Worm (Caenorhabditis elegans) whole organism, young adult: ENCODE measurements around the gene htrl-1.

Source experiments
- B0019.2 ChIP-seq: fragments of 200-800 bp; sonication (Bioruptor generic); conservative IDR thresholded peaks from 2 replicates; pipeline ENCODE4 v1.3.6; 2022; ENCODE audit warnings: missing genetic modification reagents, missing genetic modification characterization, missing compliant biosample characterization
- B0261.1 ChIP-seq: sonication (generic microtip); optimal IDR thresholded peaks from 2 replicates; lab custom pipeline; 2016; ENCODE audit warnings: mild to moderate bottlenecking, missing genetic modification characterization, moderate library complexity, missing compliant biosample characterization
- B0336.3 ChIP-seq: fragments of 200-800 bp; sonication (Bioruptor generic); IDR thresholded peaks from 2 replicates; pipeline ENCODE4 v1.3.6; 2022; ENCODE audit warnings: missing genetic modification characterization, missing compliant biosample characterization
- C06A6.2 ChIP-seq: fragments of 200-800 bp; sonication (Bioruptor generic); conservative IDR thresholded peaks from 2 replicates; pipeline ENCODE4 v1.3.6; 2022; ENCODE audit warnings: missing genetic modification characterization, missing compliant biosample characterization
- C17E4.6 ChIP-seq: fragments of 200-800 bp; sonication (Bioruptor generic); IDR thresholded peaks from 2 replicates; pipeline ENCODE4 v1.3.6; 2022; ENCODE audit warnings: missing genetic modification reagents, missing genetic modification characterization, missing compliant biosample characterization
- F10E7.11 ChIP-seq: sonication (generic microtip); optimal IDR thresholded peaks from 2 replicates; lab custom pipeline; 2017; ENCODE audit warnings: mild to moderate bottlenecking, missing genetic modification characterization, moderate library complexity, missing compliant biosample characterization
- F37B4.10 ChIP-seq: fragments of 200-800 bp; sonication (Bioruptor generic); IDR thresholded peaks from 2 replicates; pipeline ENCODE4 v1.3.6; 2022; ENCODE audit warnings: missing genetic modification characterization, missing compliant biosample characterization
- F49E8.2 ChIP-seq: sonication (generic microtip); optimal IDR thresholded peaks from 3 replicates; lab custom pipeline; 2017; ENCODE audit warnings: missing genetic modification characterization, mild to moderate bottlenecking, missing compliant biosample characterization, antibody characterized with exemption, moderate library complexity; ENCODE audit not compliant: insufficient read depth
- Y53G8AR.9 ChIP-seq: fragments of 200-800 bp; sonication (Bioruptor generic); conservative IDR thresholded peaks from 2 replicates; pipeline ENCODE4 v1.3.6; 2022; ENCODE audit warnings: missing genetic modification reagents, missing genetic modification characterization, missing compliant biosample characterization
- ama-1 ChIP-seq, 3 experiments: fragments of 150-350 bp in 1 of 3; sonication (generic microtip) in 2 of 3; optimal IDR thresholded peaks; 2 replicates each; lab custom pipeline; 2014 to 2018; ENCODE audit warnings: missing biosample characterization in 2 of 3, missing genetic modification characterization in 2 of 3, missing genetic modification reagents in 2 of 3
- aptf-2 ChIP-seq: fragments of 200-800 bp; sonication (Bioruptor generic); conservative IDR thresholded peaks from 2 replicates; pipeline ENCODE4 v1.3.6; 2022; ENCODE audit warnings: missing genetic modification reagents, missing genetic modification characterization, missing compliant biosample characterization
- attf-5 ChIP-seq: fragments of 200-800 bp; sonication (Bioruptor generic); optimal IDR thresholded peaks from 2 replicates; lab custom pipeline; 2018; ENCODE audit warnings: mild to moderate bottlenecking, missing genetic modification characterization, missing compliant biosample characterization
- cebp-1 ChIP-seq, 2 experiments: fragments of 200-800 bp in 1 of 2; sonication (Bioruptor generic) in 1 of 2; sonication (generic microtip) in 1 of 2; IDR thresholded peaks in 1 of 2; optimal IDR thresholded peaks in 1 of 2; 2 replicates each; pipeline versions ENCODE4 v1.3.6 to Lab custom; 2017 to 2022; ENCODE audit warnings: missing compliant biosample characterization in 2 of 2, missing genetic modification characterization in 2 of 2, mild to moderate bottlenecking in 1 of 2, missing genetic modification reagents in 1 of 2, moderate library complexity in 1 of 2
- cebp-2 ChIP-seq: fragments of 200-800 bp; sonication (Bioruptor generic); IDR thresholded peaks from 2 replicates; pipeline ENCODE4 v1.3.6; 2022; ENCODE audit warnings: missing genetic modification characterization, missing compliant biosample characterization
- ceh-58 ChIP-seq: fragments of 200-800 bp; sonication (Bioruptor generic); IDR thresholded peaks from 2 replicates; pipeline ENCODE4 v1.3.6; 2022; ENCODE audit warnings: missing genetic modification characterization, missing compliant biosample characterization
- hlh-12 ChIP-seq: sonication (generic microtip); optimal IDR thresholded peaks from 2 replicates; lab custom pipeline; 2016; ENCODE audit warnings: missing genetic modification characterization, missing compliant biosample characterization
- hmg-1.2 ChIP-seq: fragments of 200-800 bp; sonication (Bioruptor generic); IDR thresholded peaks from 2 replicates; pipeline ENCODE4 v1.3.6; 2022; ENCODE audit warnings: missing genetic modification reagents, missing genetic modification characterization, missing compliant biosample characterization
- hrde-1 ChIP-seq: sonication (generic microtip); optimal IDR thresholded peaks from 2 replicates; lab custom pipeline; 2016; ENCODE audit warnings: missing genetic modification characterization, mild to moderate bottlenecking, missing compliant biosample characterization, moderate library complexity, missing genotype, missing genetic modification reagents, borderline replicate concordance
- hsf-1 ChIP-seq: fragments of 200-800 bp; sonication (Bioruptor generic); IDR thresholded peaks from 2 replicates; pipeline ENCODE4 v1.3.6; 2022; ENCODE audit warnings: missing genetic modification reagents, missing genetic modification characterization, missing compliant biosample characterization
- lir-1 ChIP-seq: fragments of 200-800 bp; sonication (Bioruptor generic); conservative IDR thresholded peaks from 2 replicates; pipeline ENCODE4 v1.3.6; 2022; ENCODE audit warnings: missing genetic modification reagents, missing genetic modification characterization, missing compliant biosample characterization
- lsy-27 ChIP-seq: sonication (generic microtip); optimal IDR thresholded peaks from 2 replicates; lab custom pipeline; 2017; ENCODE audit warnings: missing genetic modification characterization, mild to moderate bottlenecking, missing compliant biosample characterization, antibody characterized with exemption, missing genotype, borderline replicate concordance; ENCODE audit not compliant: insufficient read depth
- madf-6 ChIP-seq: fragments of 200-800 bp; sonication (Bioruptor generic); IDR thresholded peaks from 2 replicates; pipeline ENCODE4 v1.3.6; 2022; ENCODE audit warnings: missing genetic modification reagents, missing genetic modification characterization, missing compliant biosample characterization
- nfyb-1 ChIP-seq: fragments of 200-800 bp; sonication (Bioruptor generic); IDR thresholded peaks from 2 replicates; pipeline ENCODE4 v1.3.6; 2022; ENCODE audit warnings: missing genetic modification reagents, missing genetic modification characterization, missing compliant biosample characterization
- nhr-27 ChIP-seq: fragments of 200-800 bp; sonication (Bioruptor generic); optimal IDR thresholded peaks from 2 replicates; lab custom pipeline; 2018; ENCODE audit warnings: mild to moderate bottlenecking, missing genetic modification characterization, moderate library complexity, missing compliant biosample characterization
- nhr-80 ChIP-seq: sonication (generic microtip); optimal IDR thresholded peaks from 2 replicates; lab custom pipeline; 2016; ENCODE audit warnings: missing genetic modification characterization, missing compliant biosample characterization
- pha-4 ChIP-seq: fragments of 150-350 bp; sonication (generic microtip); optimal IDR thresholded peaks from 2 replicates; lab custom pipeline; 2014; ENCODE audit warnings: missing biosample characterization, missing genetic modification reagents, missing genetic modification characterization
- rec-8 ChIP-seq, 2 experiments: sonication (generic microtip); optimal IDR thresholded peaks; 2 replicates each; lab custom pipeline; 2016; ENCODE audit warnings: mild to moderate bottlenecking in 2 of 2, missing genetic modification characterization in 2 of 2, missing genetic modification reagents in 2 of 2, missing genotype in 2 of 2, missing biosample characterization in 1 of 2, missing compliant biosample characterization in 1 of 2, moderate library complexity in 1 of 2
- repo-1 ChIP-seq: sonication (generic microtip); optimal IDR thresholded peaks from 2 replicates; lab custom pipeline; 2017; ENCODE audit warnings: mild to moderate bottlenecking, missing genetic modification characterization, missing compliant biosample characterization
- sea-2 ChIP-seq: fragments of 200-800 bp; sonication (Bioruptor generic); IDR thresholded peaks from 2 replicates; pipeline ENCODE4 v1.3.6; 2022; ENCODE audit warnings: missing genetic modification characterization, missing compliant biosample characterization
- snpc-1.3 ChIP-seq: sonication (generic microtip); optimal IDR thresholded peaks from 2 replicates; lab custom pipeline; 2017; ENCODE audit warnings: missing genetic modification characterization, mild to moderate bottlenecking, missing compliant biosample characterization, antibody characterized with exemption, moderate library complexity, missing genotype, missing genetic modification reagents; ENCODE audit not compliant: insufficient read depth
- somi-1 ChIP-seq: fragments of 200-800 bp; sonication (Bioruptor generic); optimal IDR thresholded peaks from 2 replicates; lab custom pipeline; 2018; ENCODE audit warnings: mild to moderate bottlenecking, missing genetic modification characterization, missing compliant biosample characterization
- ztf-25 ChIP-seq: fragments of 200-800 bp; sonication (Bioruptor generic); IDR thresholded peaks from 2 replicates; pipeline ENCODE4 v1.3.6; 2022; ENCODE audit warnings: missing genetic modification reagents, missing genetic modification characterization, missing compliant biosample characterization
- ztf-3 ChIP-seq: fragments of 200-800 bp; sonication (Bioruptor generic); optimal IDR thresholded peaks from 2 replicates; lab custom pipeline; 2018; ENCODE audit warnings: mild to moderate bottlenecking, missing genetic modification characterization, missing compliant biosample characterization

htrl-1 gene

DNA sequence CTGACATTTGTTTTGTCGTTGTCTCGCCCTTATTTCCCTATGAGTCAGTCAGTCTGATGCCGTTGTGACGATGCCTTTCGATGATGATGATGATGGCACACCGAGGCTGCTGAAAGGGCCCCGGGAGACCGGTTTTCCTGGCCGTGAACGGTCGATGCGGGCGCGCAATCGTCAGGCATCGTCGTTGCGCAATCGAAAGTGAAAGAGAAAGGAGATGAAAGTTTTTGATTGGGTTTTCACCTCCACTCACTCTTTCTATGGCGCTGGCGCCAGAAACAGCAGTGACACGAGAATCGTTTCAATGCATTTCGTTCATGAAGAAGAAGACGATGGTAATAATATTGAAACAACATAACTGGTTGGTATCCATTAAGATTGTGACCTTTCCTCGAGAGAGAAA is 36.8 kb upstream of the htrl-1 start (continued):
- TF ChIP-seq lsy-27 (tag; lab: Kevin White, UChicago) (no peak), aptf-2 (GFP tag; lab: Robert Waterston, UW) (no peak), madf-6 (GFP tag; lab: Robert Waterston, UW) (no peak), somi-1 (GFP tag; lab: Kevin White, UChicago) (no peak), B0019.2 (GFP tag; lab: Robert Waterston, UW) (no peak), C17E4.6 (no peak), hsf-1 (GFP tag; lab: Robert Waterston, UW) (no peak), C06A6.2 (GFP tag; lab: Robert Waterston, UW) (0 out of 2 replicates have a peak, but pooled peaks have one; percentile 37), B0261.1 (no peak), pha-4 (tag; lab: Kevin White, UChicago) (no peak), F10E7.11 (tag; lab: Kevin White, UChicago) (no peak), repo-1 (tag; lab: Kevin White, UChicago) (no peak), nhr-27 (tag; lab: Kevin White, UChicago) (no peak), cebp-2 (GFP tag; lab: Robert Waterston, UW) (no peak), rec-8 (tag; optimal IDR thresholded peaks at IDR 0.05; lab: Kevin White, UChicago) (no peak), sea-2 (GFP tag; lab: Robert Waterston, UW) (no peak), ceh-58 (GFP tag; lab: Robert Waterston, UW) (0 out of 2 replicates have a peak, but pooled peaks have one; percentile 33), lir-1 (GFP tag; lab: Robert Waterston, UW) (no peak), cebp-1 (GFP tag; IDR thresholded peaks at IDR 0.05; lab: Robert Waterston, UW) (no peak), cebp-1 (tag; optimal IDR thresholded peaks at IDR 0.05; lab: Kevin White, UChicago) (peak; percentile 16), ztf-25 (GFP tag; lab: Robert Waterston, UW) (no peak), hlh-12 (no peak), snpc-1.3 (no peak), F37B4.10 (GFP tag; lab: Robert Waterston, UW) (no peak), F49E8.2 (tag; lab: Kevin White, UChicago) (no peak), hrde-1 (tag; lab: Kevin White, UChicago) (no peak), ztf-3 (GFP tag; lab: Kevin White, UChicago) (no peak), B0336.3 (GFP tag; lab: Robert Waterston, UW) (no peak), nfyb-1 (GFP tag; lab: Robert Waterston, UW) (no peak)

DNA sequence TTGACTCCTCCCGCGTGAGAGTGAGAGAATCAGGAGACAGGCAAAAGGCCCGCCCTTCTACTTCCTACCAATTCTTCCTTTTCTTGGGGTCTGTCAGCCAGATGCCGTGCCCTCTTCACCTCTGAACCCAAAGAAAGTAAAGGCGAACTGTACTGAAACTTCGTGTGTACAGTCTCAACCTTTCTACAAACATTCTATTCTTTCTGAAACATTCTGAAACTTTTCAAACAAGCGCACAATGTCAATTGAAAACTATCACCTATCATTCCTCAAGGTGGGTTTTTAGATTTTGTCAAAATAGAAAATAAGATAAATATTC is 36.3 kb upstream of the htrl-1 start:
- no peak for TF ChIP-seq cebp-1 (GFP tag; IDR thresholded peaks at IDR 0.05; lab: Robert Waterston, UW)
- peak; percentile 22 for TF ChIP-seq cebp-1 (tag; optimal IDR thresholded peaks at IDR 0.05; lab: Kevin White, UChicago)
- peak; percentile 23 for TF ChIP-seq attf-5 (GFP tag; lab: Kevin White, UChicago)
- TF ChIP-seq hmg-1.2 (GFP tag; lab: Robert Waterston, UW) = no peak
- TF ChIP-seq Y53G8AR.9 = 0 out of 2 replicates have a peak, but pooled peaks have one; percentile 2
- 0 out of 2 replicates have a peak, but pooled peaks have one; percentile 7 for TF ChIP-seq C06A6.2 (GFP tag; lab: Robert Waterston, UW)
- peak; percentile 52 for TF ChIP-seq ama-1 (optimal IDR thresholded peaks at IDR 0.05; lab: Kevin White, UChicago)
- TF ChIP-seq ama-1 (GFP tag; optimal IDR thresholded peaks at IDR 0.05; lab: Kevin White, UChicago) = no peak
- no peak for TF ChIP-seq F49E8.2 (tag; lab: Kevin White, UChicago)
- TF ChIP-seq nhr-80 (tag; lab: Kevin White, UChicago) = peak; percentile 49
